Fruit fly (Drosophila melanogaster): ENCODE results near the gene Pmvk.

Gene Pmvk

dm6 chr2L:19575626-19576298 lies 4.4 kb downstream of the Pmvk start (continued):
- peak; percentile 86 for TF ChIP-seq CG6813 (GFP tag; optimal IDR thresholded peaks at IDR 0.05)
- TF ChIP-seq tgo (GFP tag; IDR thresholded peaks at IDR 0.05), result peak; percentile 92
- peak; percentile 94 for TF ChIP-seq CG7372 (GFP tag; IDR thresholded peaks at IDR 0.05)
- TF ChIP-seq klu (GFP tag; IDR thresholded peaks at IDR 0.05), result peak; percentile 92
- peak; percentile 74 for TF ChIP-seq cas (GFP tag; IDR thresholded peaks at IDR 0.05)
- peak; percentile 97 to 98 for TF ChIP-seq dpn (GFP tag; optimal IDR thresholded peaks at IDR 0.05)
- TF ChIP-seq crol (GFP tag; IDR thresholded peaks at IDR 0.05), result peak; percentile 67
- peak; percentile 84 for TF ChIP-seq CG14965 (GFP tag; optimal IDR thresholded peaks at IDR 0.05; ENCODE audit: borderline replicate concordance)
- TF ChIP-seq ewg (GFP tag; optimal IDR thresholded peaks at IDR 0.05), result peak; percentile 66
- TF ChIP-seq CHES-1-like (GFP tag; optimal IDR thresholded peaks at IDR 0.05), result peak; percentile 96
- TF ChIP-seq Oli (tag; optimal IDR thresholded peaks at IDR 0.05), result peak; percentile 98
- peak; percentile 89 for TF ChIP-seq CG8359 (GFP tag; optimal IDR thresholded peaks at IDR 0.05; ENCODE audit: borderline replicate concordance)
- peak; percentile 92 for TF ChIP-seq Mrtf (GFP tag; IDR thresholded peaks at IDR 0.05)
- peak; percentile 94 for TF ChIP-seq CG32532 (GFP tag; IDR thresholded peaks at IDR 0.05)
- peak; percentile 75 for TF ChIP-seq CG31365 (tag; optimal IDR thresholded peaks at IDR 0.05)
- peak; percentile 63 for TF ChIP-seq HmgD (GFP tag; optimal IDR thresholded peaks at IDR 0.05)
- TF ChIP-seq CG10274 (GFP tag; optimal IDR thresholded peaks at IDR 0.05), result peak; percentile 87
- TF ChIP-seq ap (GFP tag; IDR thresholded peaks at IDR 0.05), result peak; percentile 85
- TF ChIP-seq CG34376 (GFP tag; optimal IDR thresholded peaks at IDR 0.05), result peak; percentile 88
- TF ChIP-seq pfk (GFP tag; optimal IDR thresholded peaks at IDR 0.05), result peak; percentile 100
- TF ChIP-seq CG43689 (GFP tag; IDR thresholded peaks at IDR 0.05), result peak; percentile 63
- TF ChIP-seq CG14860 (GFP tag; IDR thresholded peaks at IDR 0.05; ENCODE audit: partially characterized antibody), result no peak
- TF ChIP-seq CG2116 (GFP tag; optimal IDR thresholded peaks at IDR 0.05), result peak; percentile 87
- peak; percentile 70 for TF ChIP-seq CG5953 (GFP tag; IDR thresholded peaks at IDR 0.05)
- TF ChIP-seq CG15011 (GFP tag; optimal IDR thresholded peaks at IDR 0.05), result peak; percentile 95
- peak; percentile 80 for TF ChIP-seq Nf-YA (GFP tag; IDR thresholded peaks at IDR 0.05)
- TF ChIP-seq fd3F (GFP tag; optimal IDR thresholded peaks at IDR 0.05), result peak; percentile 94
- peak; percentile 94 for TF ChIP-seq stc (GFP tag; IDR thresholded peaks at IDR 0.05)
- TF ChIP-seq Adf1 (GFP tag; IDR thresholded peaks at IDR 0.05), result peak; percentile 59
- TF ChIP-seq disco-r (GFP tag; optimal IDR thresholded peaks at IDR 0.05), result peak; percentile 94
- TF ChIP-seq Gug (GFP tag; IDR thresholded peaks at IDR 0.05), result peak; percentile 97
- peak; percentile 80 for TF ChIP-seq CG8765 (GFP tag; IDR thresholded peaks at IDR 0.05)
- TF ChIP-seq Dek (tag; optimal IDR thresholded peaks at IDR 0.05), result peak; percentile 95
- peak; percentile 87 for TF ChIP-seq Ravus (GFP tag; IDR thresholded peaks at IDR 0.05)
- peak; percentile 91 for TF ChIP-seq nau (GFP tag; optimal IDR thresholded peaks at IDR 0.05)
- TF ChIP-seq CG11398 (GFP tag; optimal IDR thresholded peaks at IDR 0.05), result peak; percentile 95
- TF ChIP-seq Aef1 (GFP tag; IDR thresholded peaks at IDR 0.05), result peak; percentile 85
- peak; percentile 87 for TF ChIP-seq CG3065 (GFP tag; optimal IDR thresholded peaks at IDR 0.05)
- TF ChIP-seq Hr51 (GFP tag; optimal IDR thresholded peaks at IDR 0.05), result peak; percentile 96 to 97
- TF ChIP-seq CG8290 (GFP tag; optimal IDR thresholded peaks at IDR 0.05), result peak; percentile 91
- TF ChIP-seq CG8290 (tag; optimal IDR thresholded peaks at IDR 0.05), result peak; percentile 89 to 94

All from whole organism, embryonic.